Fruit fly (Drosophila melanogaster) whole organism, adult: Measurements from ENCODE around the gene CG14325.

Experiments used
- Hr96 ChIP-seq: fragments of 200-800 bp; sonication (Bioruptor generic); optimal IDR thresholded peaks from 2 replicates; lab custom pipeline; 2016; ENCODE audit warnings: missing biosample characterization, missing genetic modification characterization
- pad ChIP-seq: fragments of 200-800 bp; sonication (Bioruptor generic); optimal IDR thresholded peaks from 3 replicates; lab custom pipeline; 2017; ENCODE audit warnings: missing biosample characterization, missing genetic modification characterization, mild to moderate bottlenecking, moderate library complexity, missing genetic modification reagents

dm6 chr3R:17618699-17619150 lies 8.2 kb upstream of the CG14325 start, which contains the start of the genes CG14324 and CG14326:
- TF ChIP-seq pad (no peak), Hr96 (GFP tag; lab: Kevin White, UChicago) (no peak)
